Worm (Caenorhabditis elegans): ENCODE measurements around the gene grl-12.

Gene grl-12

ce11 chrV:8599957-8600356, 36.9 kb downstream of the grl-12 start:
- TF ChIP-seq nhr-28 (tag; optimal IDR thresholded peaks at IDR 0.05) (no peak), zip-2 (tag; optimal IDR thresholded peaks at IDR 0.05) (no peak), mxl-2 (GFP tag; conservative IDR thresholded peaks at IDR 0.05) (no peak), jun-1 (tag; optimal IDR thresholded peaks at IDR 0.05) (no peak), dmd-9 (GFP tag; IDR thresholded peaks at IDR 0.05) (no peak), F37D6.2 (tag; optimal IDR thresholded peaks at IDR 0.05) (no peak), ztf-7 (tag; optimal IDR thresholded peaks at IDR 0.05) (no peak), ama-1 (optimal IDR thresholded peaks at IDR 0.05) (no peak), mdl-1 (tag; optimal IDR thresholded peaks at IDR 0.05) (no peak), dpl-1 (GFP tag; optimal IDR thresholded peaks at IDR 0.05) (no peak), F10B5.3 (tag; optimal IDR thresholded peaks at IDR 0.05) (no peak), zfp-3 (GFP tag; conservative IDR thresholded peaks at IDR 0.05) (no peak), lin-15B (tag; optimal IDR thresholded peaks at IDR 0.05) (no peak), daf-16 (GFP tag; optimal IDR thresholded peaks at IDR 0.05) (no peak), daf-16 (tag; optimal IDR thresholded peaks at IDR 0.05) (no peak)

DNA sequence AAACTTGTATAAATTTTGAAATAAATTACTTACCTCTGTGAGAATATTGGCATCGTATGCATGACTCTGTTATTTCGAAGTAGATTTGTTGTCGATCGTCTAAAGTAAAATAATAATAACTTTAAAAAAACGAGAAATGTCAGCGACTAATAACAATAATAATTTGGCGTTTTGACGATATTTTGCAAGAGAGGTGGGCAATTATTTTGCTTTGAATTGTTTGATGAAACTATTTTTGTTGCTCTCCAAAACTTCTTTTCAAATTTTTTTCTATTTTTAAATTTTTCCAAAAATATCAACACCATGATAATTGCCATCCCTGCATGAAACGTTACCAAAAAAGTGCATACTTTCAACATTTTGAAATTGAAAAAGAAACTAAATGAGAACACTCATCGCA, 37.6 kb downstream of the grl-12 start, which contains the start of gene F41E6.7:
TSS of gene F41E6.7 (minus strand) at position 101 of the 400 bp plus-strand sequence.
- no peak for TF ChIP-seq nhr-41 (GFP tag; IDR thresholded peaks at IDR 0.05)
- TF ChIP-seq vab-7 (GFP tag; IDR thresholded peaks at IDR 0.05), result no peak
- no peak for TF ChIP-seq fos-1 (tag; optimal IDR thresholded peaks at IDR 0.05)
- TF ChIP-seq unc-62 (GFP tag; optimal IDR thresholded peaks at IDR 0.05 in 1 of 2), result no peak
- no peak for TF ChIP-seq unc-62 (tag; optimal IDR thresholded peaks at IDR 0.05)
- TF ChIP-seq lim-7 (GFP tag; IDR thresholded peaks at IDR 0.05), result no peak
- no peak for TF ChIP-seq unc-39 (tag; optimal IDR thresholded peaks at IDR 0.05)
- no peak for TF ChIP-seq Y48G9A.11 (GFP tag; IDR thresholded peaks at IDR 0.05)
- TF ChIP-seq egl-27 (tag; optimal IDR thresholded peaks at IDR 0.05), result no peak

DNA sequence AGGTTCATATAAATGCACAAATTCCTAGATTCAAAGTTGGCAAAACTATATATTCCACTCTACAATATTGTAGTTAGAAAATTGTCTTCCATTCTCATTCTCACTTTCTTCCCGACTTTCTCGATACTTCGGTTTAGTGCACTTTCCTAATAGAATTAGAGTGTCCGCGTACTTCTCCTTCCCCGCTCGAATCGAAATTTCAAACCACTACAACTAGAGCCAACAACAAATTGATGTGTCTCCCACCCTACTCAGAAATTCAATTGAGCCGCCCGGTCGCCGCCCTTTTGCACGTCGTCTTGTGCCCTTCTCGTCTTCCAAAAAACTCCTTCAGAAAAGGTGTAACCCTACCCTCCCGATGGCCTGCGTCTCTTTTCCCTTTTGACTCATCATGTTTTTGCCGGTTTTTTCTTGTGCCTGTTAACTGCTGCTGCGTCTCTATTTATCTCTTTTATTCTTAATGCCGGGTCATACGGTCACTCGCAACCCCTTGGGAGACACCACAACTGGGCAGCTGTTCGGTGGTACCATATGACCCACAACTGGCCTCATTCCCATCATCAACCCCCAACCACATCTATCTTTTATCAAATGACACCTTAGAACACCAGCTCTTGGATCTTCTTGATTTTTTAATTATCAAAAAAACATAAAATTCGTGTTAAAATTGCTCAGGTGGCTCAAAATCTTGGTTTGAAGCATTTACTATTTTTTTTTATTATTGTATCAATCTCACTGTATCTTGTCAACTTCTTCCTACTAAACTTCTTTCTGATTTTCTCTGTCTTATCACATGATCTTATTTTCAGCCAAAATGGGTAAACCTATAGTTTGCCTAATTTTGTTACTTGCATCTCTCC, 42.5 kb downstream of the grl-12 start, which contains the start of gene tag-196:
TSS of gene tag-196 (plus strand) at position 810 of the 860 bp plus-strand sequence.
- TF ChIP-seq dpl-1 (GFP tag; optimal IDR thresholded peaks at IDR 0.05) (no peak), aha-1 (tag) (peak; percentile 89), hmg-1.1 (GFP tag; IDR thresholded peaks at IDR 0.05) (0 out of 2 replicates have a peak, but pooled peaks have one; percentile 17), Y48G9A.11 (GFP tag; IDR thresholded peaks at IDR 0.05) (no peak), hlh-11 (tag; optimal IDR thresholded peaks at IDR 0.05) (peak; percentile 70), daf-16 (GFP tag; optimal IDR thresholded peaks at IDR 0.05) (peak in 1 of 2 experiments; percentile 44), daf-16 (tag; optimal IDR thresholded peaks at IDR 0.05) (no peak), lsy-2 (tag; optimal IDR thresholded peaks at IDR 0.05) (peak in 1 of 2 experiments; percentile 14), nhr-28 (tag; optimal IDR thresholded peaks at IDR 0.05) (peak; percentile 12), nhr-11 (tag; optimal IDR thresholded peaks at IDR 0.05) (peak; percentile 68), zfp-2 (tag; optimal IDR thresholded peaks at IDR 0.05) (no peak), hlh-30 (tag; optimal IDR thresholded peaks at IDR 0.05; ENCODE audit: insufficient read depth) (peak; percentile 92), aly-2 (tag; optimal IDR thresholded peaks at IDR 0.05) (no peak), gei-8 (GFP tag; optimal IDR thresholded peaks at IDR 0.05) (no peak), pha-4 (GFP tag; IDR thresholded peaks at IDR 0.05) (no peak), pha-4 (tag; optimal IDR thresholded peaks at IDR 0.05) (no peak), nhr-77 (tag; optimal IDR thresholded peaks at IDR 0.05) (no peak), unc-62 (GFP tag; optimal IDR thresholded peaks at IDR 0.05 in 1 of 2) (peak in 1 of 2 experiments; percentile 77), unc-62 (tag; optimal IDR thresholded peaks at IDR 0.05) (no peak), ztf-7 (tag; optimal IDR thresholded peaks at IDR 0.05) (no peak), ceh-32 (tag; optimal IDR thresholded peaks at IDR 0.05; ENCODE audit: poor library complexity) (no peak), mes-2 (tag; optimal IDR thresholded peaks at IDR 0.05; ENCODE audit: poor library complexity, severe bottlenecking) (no peak), Y105C5A.15 (GFP tag; IDR thresholded peaks at IDR 0.05) (no peak), nhr-6 (tag; optimal IDR thresholded peaks at IDR 0.05) (no peak)
